Worm (Caenorhabditis elegans): ENCODE results near the gene ZK1058.3.

DNA sequence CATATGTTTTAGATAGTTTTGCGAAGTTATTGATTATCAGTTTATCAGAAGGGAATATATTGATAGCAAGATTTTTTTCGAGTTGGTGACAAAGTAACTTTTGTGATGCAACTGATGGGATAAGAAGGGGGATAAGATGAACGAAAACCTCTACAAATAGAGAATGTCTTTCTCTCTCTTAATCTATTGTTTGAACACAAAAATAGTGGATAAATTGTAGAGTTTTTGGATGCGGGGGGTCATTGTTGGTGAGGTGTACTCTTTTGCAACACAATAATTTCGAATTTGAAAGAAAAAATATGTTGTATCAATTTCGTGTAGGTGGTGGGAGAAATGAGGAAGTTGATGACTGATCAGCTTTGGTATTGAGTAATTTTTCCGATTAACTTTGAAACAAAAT lies 7.4 kb downstream of the ZK1058.3 start, which contains the start of gene ZK1058.9:
- TF ChIP-seq him-1 (tag; optimal IDR thresholded peaks at IDR 0.05), result no peak
- no peak for TF ChIP-seq dao-5 (tag; optimal IDR thresholded peaks at IDR 0.05)
- TF ChIP-seq W03F9.2 (tag; optimal IDR thresholded peaks at IDR 0.05), result no peak
